Worm (Caenorhabditis elegans): ENCODE measurements around the gene C12D8.13.

DNA sequence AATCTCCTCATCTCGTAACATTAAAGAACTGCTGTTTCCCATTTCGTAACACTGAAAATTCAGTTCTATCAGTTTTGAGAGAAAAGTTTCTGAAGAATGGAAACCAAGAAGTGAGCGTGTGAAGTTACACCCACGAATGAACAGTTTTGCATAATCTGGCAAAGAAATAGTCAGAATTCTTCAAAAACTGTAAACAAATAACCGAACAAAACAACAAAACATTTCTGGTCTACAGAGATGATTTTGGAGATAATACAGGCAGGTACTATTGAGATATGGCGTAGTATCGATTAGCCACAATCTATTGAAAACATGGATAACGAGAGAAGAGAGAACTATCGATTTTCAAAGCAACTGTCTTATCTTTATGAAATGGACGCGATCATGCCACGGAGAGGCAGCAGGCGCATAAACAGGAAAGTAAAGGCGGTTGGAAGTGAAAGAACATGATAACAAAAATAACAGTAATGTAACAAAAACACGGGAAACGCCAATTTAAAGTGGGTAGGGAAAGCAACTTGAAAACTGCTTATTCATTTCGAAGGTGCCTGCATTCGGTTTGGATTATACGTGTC is 17.0 kb downstream of the C12D8.13 start, which contains the start of gene chpf-1:
- no peak for TF ChIP-seq ztf-4 (tag; optimal IDR thresholded peaks at IDR 0.05)
- no peak for TF ChIP-seq ZK546.5 (tag; optimal IDR thresholded peaks at IDR 0.05)
- peak in 1 of 2 experiments; percentile 0 for TF ChIP-seq lsy-2 (tag; optimal IDR thresholded peaks at IDR 0.05)
- TF ChIP-seq aly-2 (tag; optimal IDR thresholded peaks at IDR 0.05), result no peak
- TF ChIP-seq F13H6.1 (tag; optimal IDR thresholded peaks at IDR 0.05), result no peak
- TF ChIP-seq ceh-82 (tag; optimal IDR thresholded peaks at IDR 0.05), result no peak

All from whole organism, L2 larva.